Worm (Caenorhabditis elegans) whole organism, L4/young adult: ENCODE data around the gene cnc-5.
A peak's percentile ranks its signal among the peaks of the same experiment; 100 is the strongest.

ENCODE experiments used
- W03F9.2 ChIP-seq: fragments of 150-350 bp; optimal IDR thresholded peaks from 2 replicates; lab custom pipeline; 2014; ENCODE audit warnings: missing biosample characterization, missing genetic modification characterization
- dao-5 ChIP-seq: sonication (generic microtip); optimal IDR thresholded peaks from 2 replicates; lab custom pipeline; 2016; ENCODE audit warnings: missing genotype, missing genetic modification characterization, moderate library complexity, missing compliant biosample characterization

DNA sequence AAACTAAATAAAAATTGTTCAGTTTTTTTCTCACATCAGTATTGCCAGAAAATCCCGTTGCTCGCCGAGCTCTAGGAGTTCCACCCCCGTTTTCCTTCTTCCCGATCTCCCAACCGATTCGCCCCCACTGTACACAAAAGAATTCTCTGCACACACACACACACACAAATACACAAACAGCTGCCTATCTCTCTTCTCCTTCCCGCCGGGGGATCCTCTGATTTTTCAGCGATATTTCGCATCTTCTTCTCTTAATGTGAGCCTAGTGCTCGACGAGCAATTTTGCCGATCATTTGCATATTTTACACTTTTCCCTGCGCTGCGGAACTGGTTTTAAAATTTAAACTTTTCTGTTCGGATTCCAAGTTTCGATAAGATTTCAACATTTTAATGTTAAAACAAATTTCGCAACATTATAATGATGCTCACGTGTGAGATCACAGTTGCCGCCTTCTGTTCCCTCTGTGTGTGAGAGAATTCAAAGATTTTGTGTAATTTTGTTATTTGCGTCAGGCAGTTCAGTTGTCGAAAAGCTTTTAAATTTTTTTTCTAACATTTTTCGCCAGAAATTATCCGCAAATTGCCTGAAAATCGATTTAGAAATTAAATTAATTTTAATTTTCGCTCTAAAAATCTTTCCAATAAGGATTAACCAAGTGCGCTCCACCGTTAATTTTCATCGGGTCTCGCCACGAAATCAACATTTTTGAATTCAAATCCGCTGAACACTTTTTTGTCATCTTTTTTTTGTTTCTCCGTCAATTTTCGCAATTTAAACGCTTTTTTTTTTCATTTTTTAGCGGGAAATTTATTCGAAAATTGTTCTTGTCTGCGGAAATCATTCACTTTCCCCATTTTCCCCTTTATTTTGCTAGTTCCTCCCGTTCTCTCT, 26.1 kb downstream of the cnc-5 start:
- no peak for TF ChIP-seq dao-5
- TF ChIP-seq W03F9.2 (tag; lab: Kevin White, UChicago), result peak; percentile 45
